Worm (Caenorhabditis elegans) whole organism, late embryonic: ENCODE data around the gene fbxl-3.

Experiments
- ama-1 ChIP-seq: fragments of 150-350 bp; optimal IDR thresholded peaks from 2 replicates; lab custom pipeline; 2014
- ceh-14 ChIP-seq: sonication (generic microtip); optimal IDR thresholded peaks from 2 replicates; lab custom pipeline; 2016; ENCODE audit warnings: missing genotype, missing genetic modification characterization, missing compliant biosample characterization
- ceh-19 ChIP-seq: fragments of 200-800 bp; sonication (Bioruptor generic); optimal IDR thresholded peaks from 2 replicates; lab custom pipeline; 2018; ENCODE audit warnings: mild to moderate bottlenecking, missing genetic modification characterization, missing compliant biosample characterization
- ceh-9 ChIP-seq: sonication (generic microtip); optimal IDR thresholded peaks from 2 replicates; lab custom pipeline; 2016; ENCODE audit warnings: mild to moderate bottlenecking, missing genetic modification characterization, inconsistent platforms, missing compliant biosample characterization
- fkh-6 ChIP-seq: sonication (generic microtip); optimal IDR thresholded peaks from 2 replicates; lab custom pipeline; 2016; ENCODE audit warnings: missing genetic modification characterization, missing compliant biosample characterization
- nhr-11 ChIP-seq: fragments of 150-350 bp; optimal IDR thresholded peaks from 2 replicates; lab custom pipeline; 2014; ENCODE audit warnings: missing biosample characterization, missing genetic modification characterization
- pha-4 ChIP-seq: fragments of 150-350 bp; optimal IDR thresholded peaks from 2 replicates; lab custom pipeline; 2018; ENCODE audit warnings: missing biosample characterization, missing genetic modification reagents, missing genetic modification characterization
- tbx-2 ChIP-seq: sonication (generic microtip); optimal IDR thresholded peaks from 2 replicates; lab custom pipeline; 2016; ENCODE audit warnings: missing genetic modification characterization, missing compliant biosample characterization
- ttx-3 ChIP-seq: sonication (generic microtip); optimal IDR thresholded peaks from 2 replicates; lab custom pipeline; 2016; ENCODE audit warnings: missing genetic modification reagents, missing genetic modification characterization, missing compliant biosample characterization
- unc-86 ChIP-seq: sonication (generic microtip); optimal IDR thresholded peaks from 2 replicates; lab custom pipeline; 2016; ENCODE audit warnings: missing genetic modification characterization, missing compliant biosample characterization

DNA sequence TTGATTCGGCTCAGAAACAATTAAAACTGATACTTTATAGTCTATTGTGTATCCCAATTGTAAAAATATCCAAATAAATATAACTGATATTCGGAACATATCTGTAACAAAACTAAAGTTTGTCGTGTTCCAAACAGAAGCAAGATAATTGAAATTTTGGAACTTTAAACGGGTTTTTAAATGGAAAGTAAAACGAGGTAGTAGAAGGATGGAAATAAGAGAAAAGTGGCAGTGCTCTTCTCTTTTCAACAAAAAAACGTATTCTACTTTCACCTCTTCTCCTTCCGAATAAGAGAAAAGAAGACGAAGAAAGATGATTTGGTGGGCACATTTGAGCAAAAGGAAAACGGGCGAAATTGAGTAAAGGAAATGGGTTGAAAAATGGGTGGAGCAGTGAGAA is 47.8 kb upstream of the fbxl-3 start, which contains the start of gene nmr-1:
- TF ChIP-seq tbx-2 (no peak), ceh-14 (no peak), pha-4 (tag; lab: Kevin White, UChicago) (no peak), ceh-9 (tag; lab: Kevin White, UChicago) (no peak), unc-86 (tag; lab: Kevin White, UChicago) (no peak), nhr-11 (tag; lab: Kevin White, UChicago) (no peak), ceh-19 (GFP tag; lab: Kevin White, UChicago) (no peak), fkh-6 (no peak), ama-1 (lab: Kevin White, UChicago) (no peak), ttx-3 (tag; lab: Kevin White, UChicago) (no peak)
